Worm (Caenorhabditis elegans) whole organism, early embryonic: ENCODE results near the gene hrg-5.

Experiments
- F13C5.2 ChIP-seq: sonication (generic microtip); optimal IDR thresholded peaks from 2 replicates; lab custom pipeline; 2017; ENCODE audit warnings: mild to moderate bottlenecking, missing genetic modification characterization, inconsistent platforms, missing compliant biosample characterization
- tra-4 ChIP-seq: sonication (generic microtip); optimal IDR thresholded peaks from 2 replicates; lab custom pipeline; 2017; ENCODE audit warnings: missing genetic modification characterization, missing compliant biosample characterization

ce11 chrIV:10981761-10982160, 47.5 kb downstream of the hrg-5 start, which contains the start of gene Y43E12A.2:
- TF ChIP-seq F13C5.2 (no peak), tra-4 (tag; lab: Kevin White, UChicago) (no peak)
